Worm (Caenorhabditis elegans): ENCODE data around the gene srh-25.

DNA sequence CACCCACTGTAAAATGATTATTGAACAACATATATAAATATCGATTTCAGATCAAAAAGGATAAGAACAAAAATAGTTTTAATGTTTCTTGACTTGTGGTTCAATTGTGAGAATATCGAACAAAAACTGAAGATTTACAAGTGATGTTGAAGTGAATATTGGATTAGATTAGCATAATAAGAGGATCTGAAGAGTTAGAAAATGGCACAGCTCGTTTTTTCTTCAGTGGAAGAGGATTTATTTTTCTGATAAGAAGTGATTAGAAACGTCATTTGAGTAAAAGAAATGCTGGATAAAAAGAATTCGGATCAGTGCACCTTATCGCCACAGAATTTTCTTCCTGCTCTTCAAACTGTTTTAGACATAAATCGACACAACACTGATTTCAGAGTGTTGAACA, 37.9 kb downstream of the srh-25 start, which contains the start of gene twk-14:
- TF ChIP-seq ama-1 (optimal IDR thresholded peaks at IDR 0.05), result no peak
- TF ChIP-seq scrt-1 (GFP tag; IDR thresholded peaks at IDR 0.05), result no peak
- TF ChIP-seq pes-1 (GFP tag; IDR thresholded peaks at IDR 0.05), result no peak
- no peak for TF ChIP-seq B0310.2 (tag; optimal IDR thresholded peaks at IDR 0.05)
- TF ChIP-seq hmg-4 (GFP tag; optimal IDR thresholded peaks at IDR 0.05), result no peak
- no peak for TF ChIP-seq ets-7 (tag; optimal IDR thresholded peaks at IDR 0.05)
- TF ChIP-seq hnd-1 (tag; optimal IDR thresholded peaks at IDR 0.05), result no peak
- TF ChIP-seq sea-1 (GFP tag; conservative IDR thresholded peaks at IDR 0.05), result no peak
- TF ChIP-seq aly-1 (tag; optimal IDR thresholded peaks at IDR 0.05), result no peak
- no peak for TF ChIP-seq ceh-36 (tag; optimal IDR thresholded peaks at IDR 0.05)
- TF ChIP-seq flt-1 (GFP tag; IDR thresholded peaks at IDR 0.05), result no peak
- TF ChIP-seq tbx-37 (GFP tag; conservative IDR thresholded peaks at IDR 0.05), result no peak
- TF ChIP-seq tbx-11 (GFP tag; IDR thresholded peaks at IDR 0.05), result no peak
- no peak for TF ChIP-seq ceh-13 (GFP tag; optimal IDR thresholded peaks at IDR 0.05)
